Worm (Caenorhabditis elegans) whole organism, midembryonic: ENCODE results near the gene flp-13.

Experiments
- T22C8.4 ChIP-seq: fragments of 200-800 bp; sonication (Bioruptor generic); IDR thresholded peaks from 2 replicates; pipeline ENCODE4 v1.3.6; 2022; ENCODE audit warnings: missing genetic modification characterization, missing compliant biosample characterization
- cog-1 ChIP-seq: sonication (generic microtip); optimal IDR thresholded peaks from 2 replicates; lab custom pipeline; 2016; ENCODE audit warnings: missing genetic modification characterization, missing compliant biosample characterization
- flt-1 ChIP-seq: fragments of 200-800 bp; sonication (Bioruptor generic); IDR thresholded peaks from 2 replicates; pipeline ENCODE4 v1.3.6; 2022; ENCODE audit warnings: missing genetic modification characterization, missing compliant biosample characterization
- klf-2 ChIP-seq: fragments of 200-800 bp; sonication (Bioruptor generic); conservative IDR thresholded peaks from 2 replicates; pipeline ENCODE4 v1.3.6; 2022; ENCODE audit warnings: missing genetic modification reagents, missing genetic modification characterization, missing compliant biosample characterization
- med-1 ChIP-seq: sonication (generic microtip); optimal IDR thresholded peaks from 2 replicates; lab custom pipeline; 2017; ENCODE audit warnings: missing genetic modification characterization, mild to moderate bottlenecking, missing compliant biosample characterization, antibody characterized with exemption, missing genetic modification reagents; ENCODE audit not compliant: insufficient read depth
- ref-1 ChIP-seq: fragments of 200-800 bp; sonication (Bioruptor generic); conservative IDR thresholded peaks from 2 replicates; pipeline ENCODE4 v1.3.6; 2022; ENCODE audit warnings: missing genetic modification reagents, missing genetic modification characterization, missing compliant biosample characterization
- tab-1 ChIP-seq: fragments of 200-800 bp; sonication (Bioruptor generic); IDR thresholded peaks from 2 replicates; pipeline ENCODE4 v1.3.6; 2022; ENCODE audit warnings: missing genetic modification characterization, missing compliant biosample characterization
- ztf-23 ChIP-seq: fragments of 200-800 bp; sonication (Bioruptor generic); IDR thresholded peaks from 2 replicates; pipeline ENCODE4 v1.3.6; 2022; ENCODE audit warnings: missing genetic modification reagents, missing genetic modification characterization, missing compliant biosample characterization
- ztf-29 ChIP-seq: fragments of 200-800 bp; sonication (Bioruptor generic); IDR thresholded peaks from 2 replicates; pipeline ENCODE4 v1.3.6; 2022; ENCODE audit warnings: missing genetic modification reagents, missing genetic modification characterization, missing compliant biosample characterization

flp-13 gene

ce11 chrIV:7653198-7653597 lies 45.0 kb downstream of the flp-13 start:
- TF ChIP-seq flt-1 (no peak), tab-1 (GFP tag; lab: Robert Waterston, UW) (no peak), klf-2 (no peak), med-1 (no peak), ztf-23 (no peak), T22C8.4 (no peak), ztf-29 (no peak), ref-1 (no peak), cog-1 (no peak)

- TF ChIP-seq ref-1 = no peak
- TF ChIP-seq tab-1 (GFP tag; lab: Robert Waterston, UW) = no peak
- no peak for TF ChIP-seq med-1
- no peak for TF ChIP-seq ztf-29
- no peak for TF ChIP-seq klf-2
- no peak for TF ChIP-seq flt-1
- TF ChIP-seq cog-1 = no peak
- TF ChIP-seq ztf-23 = no peak
- no peak for TF ChIP-seq T22C8.4
Observed at ce11 chrIV:7651120-7651519, 47.1 kb downstream of the flp-13 start, which contains the start of gene cima-1. Gene cima-1, plus strand, starts transcription at chrIV:7651459.

- no peak for TF ChIP-seq ztf-23
- no peak for TF ChIP-seq flt-1
- TF ChIP-seq ref-1 = no peak
- TF ChIP-seq klf-2 = no peak
- TF ChIP-seq T22C8.4 = no peak
- no peak for TF ChIP-seq med-1
- no peak for TF ChIP-seq ztf-29
- TF ChIP-seq cog-1 = no peak
- no peak for TF ChIP-seq tab-1 (GFP tag; lab: Robert Waterston, UW)
Observed at ce11 chrIV:7650433-7650832, 47.8 kb downstream of the flp-13 start.
